Fruit fly (Drosophila melanogaster) whole organism, embryonic: ENCODE data around the gene RfC3.
A peak's percentile ranks its signal among the peaks of the same experiment; 100 is the strongest.

Experiments used
- Bgb ChIP-seq: fragments of 200-800 bp; sonication (Bioruptor generic); IDR thresholded peaks from 2 replicates; pipeline ENCODE4 v1.3.6; 2022; ENCODE audit warnings: missing biosample characterization, missing genetic modification characterization; ENCODE audit not compliant: partially characterized antibody
- CG10147 ChIP-seq: fragments of 200-800 bp; sonication (Bioruptor generic); optimal IDR thresholded peaks from 2 replicates; lab custom pipeline; 2019; ENCODE audit warnings: missing biosample characterization, mild to moderate bottlenecking, missing genetic modification characterization, moderate library complexity
- CG10209 ChIP-seq: fragments of 200-800 bp; sonication (Bioruptor generic); optimal IDR thresholded peaks from 3 replicates; lab custom pipeline; 2017; ENCODE audit warnings: missing biosample characterization, mild to moderate bottlenecking, missing genetic modification characterization, missing genetic modification reagents
- CG11504 ChIP-seq: fragments of 200-800 bp; sonication (Bioruptor generic); optimal IDR thresholded peaks from 3 replicates; lab custom pipeline; 2019; ENCODE audit warnings: missing biosample characterization, mild to moderate bottlenecking, missing genetic modification characterization, moderate library complexity
- CG11695 ChIP-seq: fragments of 200-800 bp; sonication (Bioruptor generic); IDR thresholded peaks from 3 replicates; pipeline ENCODE4 v1.3.6; 2022; ENCODE audit warnings: missing biosample characterization, missing genetic modification characterization
- CG11696 ChIP-seq: fragments of 200-800 bp; sonication (Bioruptor generic); IDR thresholded peaks from 2 replicates; pipeline ENCODE4 v1.3.6; 2022; ENCODE audit warnings: missing biosample characterization, missing genetic modification characterization
- CG12219 ChIP-seq: fragments of 200-800 bp; sonication (Bioruptor generic); optimal IDR thresholded peaks from 3 replicates; lab custom pipeline; 2018; ENCODE audit warnings: missing biosample characterization, mild to moderate bottlenecking, missing genetic modification characterization
- CG12942 ChIP-seq: fragments of 200-800 bp; sonication (Bioruptor generic); optimal IDR thresholded peaks from 3 replicates; lab custom pipeline; 2016; ENCODE audit warnings: missing biosample characterization, missing genetic modification characterization
- CG14050 ChIP-seq: fragments of 200-800 bp; sonication (Bioruptor generic); IDR thresholded peaks from 3 replicates; pipeline ENCODE4 v1.3.6; 2022; ENCODE audit warnings: missing biosample characterization, missing genetic modification characterization
- CG15479 ChIP-seq: fragments of 200-800 bp; sonication (Bioruptor generic); optimal IDR thresholded peaks from 3 replicates; lab custom pipeline; 2019; ENCODE audit warnings: missing biosample characterization, mild to moderate bottlenecking, missing genetic modification characterization, moderate library complexity
- CG2116 ChIP-seq: fragments of 200-800 bp; sonication (Bioruptor generic); optimal IDR thresholded peaks from 3 replicates; lab custom pipeline; 2018; ENCODE audit warnings: missing biosample characterization, mild to moderate bottlenecking, missing genetic modification characterization
- CG34376 ChIP-seq: fragments of 200-800 bp; sonication (Bioruptor generic); optimal IDR thresholded peaks from 2 replicates; lab custom pipeline; 2018; ENCODE audit warnings: missing biosample characterization, mild to moderate bottlenecking, missing genetic modification characterization
- CG4328 ChIP-seq: fragments of 200-800 bp; sonication (Bioruptor generic); optimal IDR thresholded peaks from 3 replicates; lab custom pipeline; 2017; ENCODE audit warnings: missing biosample characterization, missing genetic modification reagents, missing genetic modification characterization
- CG5245 ChIP-seq: fragments of 200-800 bp; sonication (Bioruptor generic); optimal IDR thresholded peaks from 3 replicates; lab custom pipeline; 2016; ENCODE audit warnings: missing biosample characterization, missing genetic modification characterization
- CG7357 ChIP-seq: fragments of 200-800 bp; sonication (Bioruptor generic); IDR thresholded peaks from 3 replicates; pipeline ENCODE4 v1.3.6; 2022; ENCODE audit warnings: missing biosample characterization, missing genetic modification characterization
- CG7556 ChIP-seq: fragments of 200-800 bp; sonication (Bioruptor generic); optimal IDR thresholded peaks from 2 replicates; lab custom pipeline; 2017; ENCODE audit warnings: missing biosample characterization, mild to moderate bottlenecking, missing genetic modification characterization
- CG8388 ChIP-seq: fragments of 200-800 bp; sonication (Bioruptor generic); optimal IDR thresholded peaks from 2 replicates; lab custom pipeline; 2019; ENCODE audit warnings: missing biosample characterization, mild to moderate bottlenecking, missing genetic modification characterization, moderate library complexity
- CG9932 ChIP-seq: fragments of 200-800 bp; sonication (Bioruptor generic); IDR thresholded peaks from 2 replicates; pipeline ENCODE4 v1.3.6; 2022; ENCODE audit warnings: missing biosample characterization, missing genetic modification characterization
- CTCF ChIP-seq: fragments of 200-800 bp; sonication (Bioruptor generic); optimal IDR thresholded peaks from 2 replicates; lab custom pipeline; 2017; ENCODE audit warnings: missing biosample characterization, mild to moderate bottlenecking, missing genetic modification characterization, moderate library complexity
- Doc2 ChIP-seq: fragments of 200-800 bp; sonication (Bioruptor generic); IDR thresholded peaks from 2 replicates; pipeline ENCODE4 v1.3.6; 2022; ENCODE audit warnings: missing biosample characterization, missing genetic modification characterization
- Ets65A ChIP-seq: fragments of 200-800 bp; sonication (Bioruptor generic); peaks from one replicate; lab custom pipeline; 2016; ENCODE audit warnings: missing biosample characterization, missing genetic modification characterization
- Fer3 ChIP-seq: fragments of 200-800 bp; sonication (Bioruptor generic); optimal IDR thresholded peaks from 2 replicates; lab custom pipeline; 2018; ENCODE audit warnings: missing biosample characterization, mild to moderate bottlenecking, missing genetic modification characterization, moderate library complexity
- HLHmδ ChIP-seq: fragments of 200-800 bp; sonication (Bioruptor generic); optimal IDR thresholded peaks from 2 replicates; lab custom pipeline; 2018; ENCODE audit warnings: missing biosample characterization, mild to moderate bottlenecking, missing genetic modification characterization, moderate library complexity
- Hmr ChIP-seq: fragments of 200-800 bp; sonication (Bioruptor generic); optimal IDR thresholded peaks from 3 replicates; lab custom pipeline; 2017; ENCODE audit warnings: mild to moderate bottlenecking, missing biosample characterization, missing genetic modification reagents, missing genetic modification characterization
- Hmx ChIP-seq: fragments of 200-800 bp; sonication (Bioruptor generic); optimal IDR thresholded peaks from 2 replicates; lab custom pipeline; 2016; ENCODE audit warnings: missing biosample characterization, missing genetic modification characterization
- Kr ChIP-seq: fragments of 200-800 bp; sonication (Bioruptor generic); optimal IDR thresholded peaks from 2 replicates; lab custom pipeline; 2017; ENCODE audit warnings: missing biosample characterization, mild to moderate bottlenecking, missing genetic modification characterization
- Lim3 ChIP-seq: fragments of 200-800 bp; sonication (Bioruptor generic); IDR thresholded peaks from 2 replicates; pipeline ENCODE4 v1.3.6; 2022; ENCODE audit warnings: missing biosample characterization, missing genetic modification characterization
- Lpt ChIP-seq: fragments of >200 bp; optimal IDR thresholded peaks from 2 replicates; lab custom pipeline; 2018; ENCODE audit warnings: missing biosample characterization, missing genetic modification characterization
- Meics ChIP-seq: fragments of 200-800 bp; sonication (Bioruptor generic); optimal IDR thresholded peaks from 2 replicates; lab custom pipeline; 2017; ENCODE audit warnings: missing biosample characterization, mild to moderate bottlenecking, missing genetic modification characterization
- Nf-YA ChIP-seq: fragments of 200-800 bp; sonication (Bioruptor generic); IDR thresholded peaks from 2 replicates; pipeline ENCODE4 v1.3.6; 2022; ENCODE audit warnings: missing biosample characterization, missing genetic modification characterization
- Oli ChIP-seq: fragments of 200-800 bp; sonication (Bioruptor generic); optimal IDR thresholded peaks from 2 replicates; lab custom pipeline; 2018; ENCODE audit warnings: missing biosample characterization, mild to moderate bottlenecking, missing genetic modification characterization, moderate library complexity
- Pdp1 ChIP-seq, 2 experiments: fragments of 200-800 bp; sonication (Bioruptor generic); optimal IDR thresholded peaks; 3 replicates each; lab custom pipeline; 2016; ENCODE audit warnings: missing biosample characterization in 2 of 2, missing genetic modification characterization in 2 of 2, mild to moderate bottlenecking in 1 of 2, moderate library complexity in 1 of 2
- Xrp1 ChIP-seq: fragments of 200-800 bp; sonication (Bioruptor generic); IDR thresholded peaks from 2 replicates; pipeline ENCODE4 v1.3.6; 2022; ENCODE audit warnings: missing biosample characterization, missing genetic modification characterization
- ac ChIP-seq: fragments of 200-800 bp; sonication (Bioruptor generic); optimal IDR thresholded peaks from 3 replicates; lab custom pipeline; 2017; ENCODE audit warnings: missing biosample characterization, mild to moderate bottlenecking, missing genetic modification characterization
- amos ChIP-seq: fragments of 200-800 bp; sonication (Bioruptor generic); IDR thresholded peaks from 2 replicates; pipeline ENCODE4 v1.3.6; 2022; ENCODE audit warnings: missing biosample characterization, missing genetic modification characterization; ENCODE audit not compliant: partially characterized antibody
- cas ChIP-seq: fragments of 200-800 bp; sonication (Bioruptor generic); IDR thresholded peaks from 2 replicates; pipeline ENCODE4 v1.3.6; 2022; ENCODE audit warnings: missing biosample characterization, missing genetic modification characterization
- en ChIP-seq: fragments of 200-800 bp; sonication (Bioruptor generic); optimal IDR thresholded peaks from 2 replicates; lab custom pipeline; 2016; ENCODE audit warnings: missing biosample characterization, missing genetic modification characterization
- exex ChIP-seq: fragments of 200-800 bp; sonication (Bioruptor generic); optimal IDR thresholded peaks from 4 replicates; lab custom pipeline; 2018; ENCODE audit warnings: missing biosample characterization, mild to moderate bottlenecking, missing genetic modification characterization, moderate library complexity
- grn ChIP-seq: fragments of 200-800 bp; sonication (Bioruptor generic); optimal IDR thresholded peaks from 3 replicates; lab custom pipeline; 2017; ENCODE audit warnings: missing biosample characterization, missing genetic modification characterization
- hkb ChIP-seq, 2 experiments: fragments of 200-800 bp in 1 of 2; fragments of >200 bp in 1 of 2; sonication (Bioruptor generic) in 1 of 2; IDR thresholded peaks in 1 of 2; optimal IDR thresholded peaks in 1 of 2; 2 replicates each; pipeline versions ENCODE4 v1.3.6 to Lab custom; 2017 to 2022; ENCODE audit warnings: missing biosample characterization in 1 of 2, missing genetic modification characterization in 1 of 2
- lbe ChIP-seq: fragments of 200-800 bp; sonication (Bioruptor generic); optimal IDR thresholded peaks from 2 replicates; lab custom pipeline; 2016; ENCODE audit warnings: missing biosample characterization, mild to moderate bottlenecking, missing genetic modification characterization
- org-1 ChIP-seq: fragments of 200-800 bp; sonication (Bioruptor generic); optimal IDR thresholded peaks from 2 replicates; lab custom pipeline; 2017; ENCODE audit warnings: missing biosample characterization, missing genetic modification characterization
- p53 ChIP-seq: fragments of 200-800 bp; sonication (Bioruptor generic); optimal IDR thresholded peaks from 2 replicates; lab custom pipeline; 2016; ENCODE audit warnings: missing biosample characterization, missing genetic modification characterization
- prd ChIP-seq, 3 experiments: fragments of >200 bp in 2 of 3; fragments of 200-800 bp in 1 of 3; sonication (Bioruptor generic) in 1 of 3; optimal IDR thresholded peaks in 2 of 3; IDR thresholded peaks in 1 of 3; 2 replicates in 2 of 3; 3 replicates in 1 of 3; pipeline versions ENCODE4 v1.3.6 to Lab custom; 2017 to 2022; ENCODE audit warnings: missing biosample characterization in 1 of 3, missing genetic modification characterization in 1 of 3
- rib ChIP-seq: fragments of 200-800 bp; sonication (Bioruptor generic); IDR thresholded peaks from 2 replicates; pipeline ENCODE4 v1.3.6; 2022; ENCODE audit warnings: missing biosample characterization, missing genetic modification characterization
- sd ChIP-seq: fragments of 200-800 bp; sonication (Bioruptor generic); optimal IDR thresholded peaks from 3 replicates; lab custom pipeline; 2018; ENCODE audit warnings: missing biosample characterization, mild to moderate bottlenecking, missing genetic modification characterization, moderate library complexity
- wor ChIP-seq: fragments of 200-800 bp; sonication (Bioruptor generic); IDR thresholded peaks from 2 replicates; pipeline ENCODE4 v1.3.6; 2022; ENCODE audit warnings: missing biosample characterization, missing genetic modification characterization
- zfh1 ChIP-seq: fragments of 200-800 bp; sonication (Bioruptor generic); IDR thresholded peaks from 3 replicates; pipeline ENCODE4 v1.3.6; 2022; ENCODE audit warnings: missing biosample characterization, missing genetic modification characterization

The RfC3 gene

DNA sequence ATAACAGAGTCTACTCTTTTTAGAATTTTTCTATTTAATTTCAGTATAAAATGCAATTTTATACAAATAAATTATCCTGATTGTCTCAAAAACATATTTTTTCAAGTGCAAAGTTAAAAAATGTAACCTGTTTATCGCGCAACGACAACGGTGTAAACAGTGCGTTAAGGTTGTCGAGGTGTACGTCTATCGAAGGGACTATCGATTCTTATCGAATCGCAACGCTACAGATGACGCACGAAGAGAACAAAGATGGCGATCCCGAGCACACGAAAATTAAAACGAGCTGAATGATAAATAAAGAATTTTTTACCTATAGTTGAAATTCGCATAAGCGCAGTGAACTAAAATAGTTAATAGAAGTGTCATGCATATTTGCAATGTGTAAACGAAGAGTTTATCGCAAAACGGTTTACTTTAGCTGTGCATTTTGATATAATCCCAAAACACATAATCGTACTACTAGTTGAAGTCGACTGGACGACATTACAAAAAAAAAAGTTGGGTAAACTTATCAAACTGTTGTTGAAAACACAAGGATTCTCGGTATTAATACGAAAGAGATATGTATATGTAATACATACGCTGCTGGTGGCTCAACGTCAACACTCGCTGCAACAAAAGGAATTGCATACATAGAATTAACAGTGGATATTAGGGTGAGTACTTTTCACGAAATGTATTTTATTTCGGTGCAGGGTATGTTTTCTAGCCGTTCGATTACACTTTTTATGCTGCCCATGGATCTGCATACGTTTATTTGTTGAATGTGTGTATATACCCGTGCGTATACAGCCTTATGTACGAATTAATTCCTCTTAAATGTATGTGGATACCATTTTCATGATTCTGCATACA, 30.9 kb upstream of the RfC3 start, which contains the start of gene da (continued):
- TF ChIP-seq CG4328 (GFP tag; lab: Kevin White, UChicago), result no peak
- TF ChIP-seq Fer3 (tag; lab: Kevin White, UChicago), result peak; percentile 65
- peak; percentile 21 for TF ChIP-seq CG8388 (GFP tag; lab: Kevin White, UChicago)
- peak; percentile 9 for TF ChIP-seq CG5245
- no peak for TF ChIP-seq CG11696 (GFP tag; lab: Robert Waterston, UW)
- TF ChIP-seq zfh1 (GFP tag; lab: Robert Waterston, UW), result peak; percentile 40; the same call in 1 of the 3 replicates
- TF ChIP-seq wor, result no peak
- no peak for TF ChIP-seq cas (GFP tag; lab: Robert Waterston, UW)
- TF ChIP-seq CG7556 (GFP tag; lab: Kevin White, UChicago), result peak; percentile 25
- no peak for TF ChIP-seq Lpt (GFP tag; lab: Kevin White, UChicago)
- TF ChIP-seq Xrp1 (GFP tag; lab: Robert Waterston, UW), result peak; percentile 63
- peak; percentile 63 for TF ChIP-seq Hmr (GFP tag; lab: Kevin White, UChicago)
- TF ChIP-seq hkb (optimal IDR thresholded peaks at IDR 0.05; lab: Kevin White, UChicago), result no peak
- peak; percentile 54 for TF ChIP-seq hkb (GFP tag; IDR thresholded peaks at IDR 0.05; lab: Robert Waterston, UW)
- TF ChIP-seq CG12942 (GFP tag; lab: Kevin White, UChicago), result peak; percentile 22

DNA sequence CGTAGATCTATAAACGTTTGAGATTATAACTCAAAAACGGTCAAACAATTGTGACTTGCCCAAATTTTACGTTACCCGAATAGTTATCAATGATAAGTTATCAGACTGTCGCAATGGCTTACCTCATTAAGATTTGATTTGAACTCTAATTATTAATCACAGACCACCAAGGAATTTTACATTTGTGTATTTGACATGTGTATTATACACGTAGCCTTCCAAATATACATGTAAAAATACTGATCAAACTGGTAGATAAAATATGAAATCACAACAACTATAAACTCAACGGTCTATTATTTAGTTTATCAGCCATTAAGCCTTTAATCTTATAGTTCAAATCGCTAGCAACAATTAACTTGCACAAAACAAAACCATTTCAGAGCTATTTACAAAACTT, 25.5 kb upstream of the RfC3 start:
- TF ChIP-seq en, result no peak
- no peak for TF ChIP-seq Meics (GFP tag; lab: Kevin White, UChicago)
- TF ChIP-seq Doc2 (GFP tag; lab: Robert Waterston, UW), result no peak
- no peak for TF ChIP-seq Pdp1 (GFP tag; optimal IDR thresholded peaks at IDR 0.05; lab: Kevin White, UChicago)
- no peak for TF ChIP-seq Hmr (GFP tag; lab: Kevin White, UChicago)
- no peak for TF ChIP-seq HLHmδ
- no peak for TF ChIP-seq Nf-YA (GFP tag; lab: Robert Waterston, UW)
- no peak for TF ChIP-seq CG14050 (GFP tag; lab: Robert Waterston, UW)
- no peak for TF ChIP-seq org-1
- TF ChIP-seq CTCF, result peak; percentile 4
- no peak for TF ChIP-seq CG11504
- no peak for TF ChIP-seq Hmx (GFP tag; lab: Kevin White, UChicago)
- TF ChIP-seq CG10209 (GFP tag; lab: Kevin White, UChicago), result no peak
- TF ChIP-seq CG11695 (GFP tag; lab: Robert Waterston, UW), result no peak
- TF ChIP-seq Oli (tag; lab: Kevin White, UChicago), result no peak
- no peak for TF ChIP-seq CG10147 (GFP tag; lab: Kevin White, UChicago)
- no peak for TF ChIP-seq CG15479 (GFP tag; lab: Kevin White, UChicago)
- TF ChIP-seq exex (tag; lab: Kevin White, UChicago), result peak; percentile 96
- TF ChIP-seq CG12219 (GFP tag; lab: Kevin White, UChicago), result no peak
- TF ChIP-seq rib (GFP tag; lab: Robert Waterston, UW), result no peak
- peak; percentile 69 for TF ChIP-seq grn (GFP tag; lab: Kevin White, UChicago)
- TF ChIP-seq prd (optimal IDR thresholded peaks at IDR 0.05; lab: Kevin White, UChicago), result no peak
- no peak for TF ChIP-seq prd (GFP tag; IDR thresholded peaks at IDR 0.05; lab: Robert Waterston, UW)
- TF ChIP-seq Lim3 (GFP tag; lab: Robert Waterston, UW), result no peak
- TF ChIP-seq CG2116, result no peak
- TF ChIP-seq sd (tag; lab: Kevin White, UChicago), result peak; percentile 85
- TF ChIP-seq CG9932 (GFP tag; lab: Robert Waterston, UW), result no peak
- no peak for TF ChIP-seq ac (GFP tag; lab: Kevin White, UChicago)
- TF ChIP-seq Bgb, result peak; percentile 60
- TF ChIP-seq lbe (GFP tag; lab: Kevin White, UChicago), result no peak
- TF ChIP-seq Kr, result no peak
- peak; percentile 48; the same call in 1 of the 2 replicates for TF ChIP-seq amos (GFP tag; lab: Robert Waterston, UW)
- TF ChIP-seq Ets65A (GFP tag; lab: Kevin White, UChicago), result no peak
- no peak for TF ChIP-seq p53 (GFP tag; lab: Kevin White, UChicago)
- peak; percentile 50 for TF ChIP-seq CG34376 (GFP tag; lab: Kevin White, UChicago)
- no peak for TF ChIP-seq CG7357 (GFP tag; lab: Robert Waterston, UW)
